Worm (Caenorhabditis elegans) whole organism, mixed stage, embryonic: ENCODE measurements around the gene rmd-6.
"Not testable (repeated sequence)": the region's sequence is repeated elsewhere in the genome, so short reads cannot be mapped to it uniquely, and the experiment has no call there.

Source experiments
- blmp-1 ChIP-seq: fragments of 150-350 bp; optimal IDR thresholded peaks from 2 replicates; lab custom pipeline; 2014; ENCODE audit warnings: missing biosample characterization, missing genetic modification characterization
- ceh-39 ChIP-seq: fragments of 150-350 bp; optimal IDR thresholded peaks from 2 replicates; lab custom pipeline; 2014; ENCODE audit warnings: missing biosample characterization, missing genetic modification characterization
- ces-1 ChIP-seq: fragments of 150-350 bp; optimal IDR thresholded peaks from 2 replicates; lab custom pipeline; 2014; ENCODE audit warnings: missing biosample characterization, missing genetic modification reagents, missing genetic modification characterization
- elt-1 ChIP-seq: sonication (generic microtip); optimal IDR thresholded peaks from 2 replicates; lab custom pipeline; 2017; ENCODE audit warnings: missing genetic modification characterization, mild to moderate bottlenecking, missing compliant biosample characterization, antibody characterized with exemption, moderate library complexity, borderline replicate concordance; ENCODE audit not compliant: insufficient read depth
- flh-1 ChIP-seq: fragments of 200-800 bp; sonication (Bioruptor generic); optimal IDR thresholded peaks from 2 replicates; lab custom pipeline; 2018; ENCODE audit warnings: mild to moderate bottlenecking, missing genetic modification characterization, moderate library complexity, missing compliant biosample characterization
- nhr-28 ChIP-seq: fragments of 150-350 bp; optimal IDR thresholded peaks from 2 replicates; lab custom pipeline; 2014; ENCODE audit warnings: missing biosample characterization, missing genetic modification characterization
- nhr-76 ChIP-seq: sonication (generic microtip); optimal IDR thresholded peaks from 2 replicates; lab custom pipeline; 2017; ENCODE audit warnings: missing biosample characterization, missing genetic modification characterization
- pha-4 ChIP-seq: fragments of 150-350 bp; optimal IDR thresholded peaks from 2 replicates; lab custom pipeline; 2018; ENCODE audit warnings: missing biosample characterization, missing genetic modification reagents, missing genetic modification characterization
- unc-39 ChIP-seq: fragments of 150-350 bp; optimal IDR thresholded peaks from 2 replicates; lab custom pipeline; 2014; ENCODE audit warnings: missing biosample characterization, missing genetic modification characterization
- ztf-11 ChIP-seq: fragments of 150-350 bp; optimal IDR thresholded peaks from 2 replicates; lab custom pipeline; 2014; ENCODE audit warnings: missing biosample characterization, missing genetic modification characterization

DNA sequence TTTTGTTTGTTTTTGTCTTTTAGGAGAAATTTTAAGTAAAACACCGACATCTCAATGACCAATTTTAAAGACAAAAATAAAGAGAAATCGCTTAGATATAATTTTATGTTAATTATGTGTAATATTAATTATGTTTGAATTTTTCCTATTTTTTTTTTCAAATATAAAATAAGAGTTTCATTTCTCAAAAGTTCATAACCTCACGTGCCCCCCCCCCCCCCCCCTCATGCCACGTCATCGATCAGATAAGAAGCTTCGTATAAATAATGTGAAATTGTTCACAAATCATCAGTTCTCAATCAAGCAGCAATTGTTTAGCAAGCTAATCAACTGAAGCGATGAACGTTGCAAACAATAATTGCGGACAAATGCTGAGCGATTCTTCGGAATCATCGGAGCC lies 1.9 kb downstream of the rmd-6 start, which contains the start of gene C02B10.6:
- not testable (repeated sequence) for TF ChIP-seq nhr-28 (tag; lab: Kevin White, UChicago); ceh-39 (tag; lab: Kevin White, UChicago); pha-4; unc-39; elt-1 (tag; lab: Kevin White, UChicago); nhr-76 (tag; lab: Kevin White, UChicago); ces-1 (GFP tag; lab: Kevin White, UChicago); blmp-1 (tag; lab: Kevin White, UChicago); ztf-11 (tag; lab: Kevin White, UChicago); flh-1 (GFP tag; lab: Kevin White, UChicago)
